Worm (Caenorhabditis elegans) whole organism, late embryonic: ENCODE results near the gene lin-37.

Source experiments
- F13H6.1 ChIP-seq: sonication (generic microtip); optimal IDR thresholded peaks from 2 replicates; lab custom pipeline; 2016; ENCODE audit warnings: missing genetic modification characterization, missing compliant biosample characterization
- T23F11.4 ChIP-seq: fragments of 200-800 bp; sonication (Bioruptor generic); optimal IDR thresholded peaks from 2 replicates; lab custom pipeline; 2018; ENCODE audit warnings: mild to moderate bottlenecking, missing genetic modification characterization, missing compliant biosample characterization
- ama-1 ChIP-seq: fragments of 150-350 bp; optimal IDR thresholded peaks from 2 replicates; lab custom pipeline; 2014
- ceh-18 ChIP-seq: sonication (generic microtip); optimal IDR thresholded peaks from 2 replicates; lab custom pipeline; 2016; ENCODE audit warnings: missing genetic modification characterization, missing compliant biosample characterization
- ceh-19 ChIP-seq: fragments of 200-800 bp; sonication (Bioruptor generic); optimal IDR thresholded peaks from 2 replicates; lab custom pipeline; 2018; ENCODE audit warnings: mild to moderate bottlenecking, missing genetic modification characterization, missing compliant biosample characterization
- ceh-24 ChIP-seq: sonication (generic microtip); optimal IDR thresholded peaks from 2 replicates; lab custom pipeline; 2016; ENCODE audit warnings: mild to moderate bottlenecking, missing genetic modification characterization, missing compliant biosample characterization
- ceh-31 ChIP-seq: sonication (generic microtip); optimal IDR thresholded peaks from 2 replicates; lab custom pipeline; 2016; ENCODE audit warnings: missing genetic modification characterization, missing compliant biosample characterization
- ceh-45 ChIP-seq: fragments of 200-800 bp; sonication (Bioruptor generic); IDR thresholded peaks from 2 replicates; pipeline ENCODE4 v1.3.6; 2022; ENCODE audit warnings: missing genetic modification reagents, missing genetic modification characterization, missing compliant biosample characterization
- ceh-48 ChIP-seq: sonication (generic microtip); optimal IDR thresholded peaks from 2 replicates; lab custom pipeline; 2016; ENCODE audit warnings: missing genetic modification characterization, inconsistent platforms, missing compliant biosample characterization
- ceh-6 ChIP-seq: fragments of 200-800 bp; sonication (Bioruptor generic); optimal IDR thresholded peaks from 2 replicates; lab custom pipeline; 2018; ENCODE audit warnings: mild to moderate bottlenecking, missing genetic modification characterization, missing compliant biosample characterization
- ceh-9 ChIP-seq: sonication (generic microtip); optimal IDR thresholded peaks from 2 replicates; lab custom pipeline; 2016; ENCODE audit warnings: mild to moderate bottlenecking, missing genetic modification characterization, inconsistent platforms, missing compliant biosample characterization
- dmd-4 ChIP-seq: sonication (generic microtip); optimal IDR thresholded peaks from 2 replicates; lab custom pipeline; 2016; ENCODE audit warnings: borderline replicate concordance, missing genetic modification characterization, missing compliant biosample characterization
- elt-2 ChIP-seq: sonication (generic microtip); optimal IDR thresholded peaks from 2 replicates; lab custom pipeline; 2016; ENCODE audit warnings: missing genetic modification reagents, missing genetic modification characterization, missing compliant biosample characterization
- ets-4 ChIP-seq: sonication (generic microtip); optimal IDR thresholded peaks from 2 replicates; lab custom pipeline; 2016; ENCODE audit warnings: missing genetic modification characterization, missing compliant biosample characterization
- eyg-1 ChIP-seq: sonication (generic microtip); optimal IDR thresholded peaks from 2 replicates; lab custom pipeline; 2016; ENCODE audit warnings: missing genotype, missing genetic modification characterization, missing compliant biosample characterization
- gmeb-2 ChIP-seq: sonication (generic microtip); optimal IDR thresholded peaks from 2 replicates; lab custom pipeline; 2016; ENCODE audit warnings: missing genetic modification characterization, inconsistent platforms, missing compliant biosample characterization
- hlh-15 ChIP-seq: sonication (generic microtip); optimal IDR thresholded peaks from 2 replicates; lab custom pipeline; 2016; ENCODE audit warnings: missing genetic modification characterization, missing compliant biosample characterization
- hlh-6 ChIP-seq: sonication (generic microtip); optimal IDR thresholded peaks from 2 replicates; lab custom pipeline; 2016; ENCODE audit warnings: missing genotype, missing genetic modification characterization, missing compliant biosample characterization
- madf-2 ChIP-seq: sonication (generic microtip); optimal IDR thresholded peaks from 2 replicates; lab custom pipeline; 2017; ENCODE audit warnings: missing genetic modification characterization, missing compliant biosample characterization
- mec-3 ChIP-seq: sonication (generic microtip); optimal IDR thresholded peaks from 2 replicates; lab custom pipeline; 2016; ENCODE audit warnings: borderline replicate concordance, missing genetic modification characterization, missing compliant biosample characterization
- nfya-1 ChIP-seq: sonication (generic microtip); optimal IDR thresholded peaks from 2 replicates; lab custom pipeline; 2017; ENCODE audit warnings: missing genetic modification characterization, mild to moderate bottlenecking, missing compliant biosample characterization, antibody characterized with exemption, moderate library complexity
- nhr-11 ChIP-seq: fragments of 150-350 bp; optimal IDR thresholded peaks from 2 replicates; lab custom pipeline; 2014; ENCODE audit warnings: missing biosample characterization, missing genetic modification characterization
- odd-2 ChIP-seq: sonication (generic microtip); optimal IDR thresholded peaks from 2 replicates; lab custom pipeline; 2017; ENCODE audit warnings: antibody characterized with exemption, mild to moderate bottlenecking, missing genetic modification characterization, missing compliant biosample characterization
- pag-3 ChIP-seq: sonication (generic microtip); optimal IDR thresholded peaks from 2 replicates; lab custom pipeline; 2016; ENCODE audit warnings: missing compliant biosample characterization, missing genetic modification characterization, borderline replicate concordance
- pat-9 ChIP-seq: fragments of 200-800 bp; sonication (Bioruptor generic); optimal IDR thresholded peaks from 2 replicates; lab custom pipeline; 2018; ENCODE audit warnings: mild to moderate bottlenecking, missing genetic modification characterization, moderate library complexity, missing compliant biosample characterization
- pha-2 ChIP-seq: sonication (generic microtip); optimal IDR thresholded peaks from 2 replicates; lab custom pipeline; 2017; ENCODE audit warnings: mild to moderate bottlenecking, missing genetic modification characterization, missing compliant biosample characterization
- pha-4 ChIP-seq: fragments of 150-350 bp; optimal IDR thresholded peaks from 2 replicates; lab custom pipeline; 2018; ENCODE audit warnings: missing biosample characterization, missing genetic modification reagents, missing genetic modification characterization
- pqm-1 ChIP-seq: sonication (generic microtip); optimal IDR thresholded peaks from 2 replicates; lab custom pipeline; 2016; ENCODE audit warnings: missing genetic modification characterization, missing compliant biosample characterization
- sdc-2 ChIP-seq: sonication (generic microtip); optimal IDR thresholded peaks from 2 replicates; lab custom pipeline; 2016; ENCODE audit warnings: missing genotype, missing genetic modification characterization, missing compliant biosample characterization
- syd-9 ChIP-seq: sonication (generic microtip); optimal IDR thresholded peaks from 2 replicates; lab custom pipeline; 2016; ENCODE audit warnings: mild to moderate bottlenecking, missing genetic modification characterization, moderate library complexity, missing compliant biosample characterization
- tbx-2 ChIP-seq: sonication (generic microtip); optimal IDR thresholded peaks from 2 replicates; lab custom pipeline; 2016; ENCODE audit warnings: missing genetic modification characterization, missing compliant biosample characterization
- tbx-7 ChIP-seq: sonication (generic microtip); optimal IDR thresholded peaks from 2 replicates; lab custom pipeline; 2016; ENCODE audit warnings: missing genotype, missing genetic modification characterization, missing compliant biosample characterization
- unc-42 ChIP-seq: sonication (generic microtip); optimal IDR thresholded peaks from 2 replicates; lab custom pipeline; 2016; ENCODE audit warnings: missing genotype, missing genetic modification characterization, missing compliant biosample characterization
- unc-86 ChIP-seq: sonication (generic microtip); optimal IDR thresholded peaks from 2 replicates; lab custom pipeline; 2016; ENCODE audit warnings: missing genetic modification characterization, missing compliant biosample characterization
- zip-5 ChIP-seq: sonication (generic microtip); optimal IDR thresholded peaks from 2 replicates; lab custom pipeline; 2016; ENCODE audit warnings: missing genetic modification characterization, missing compliant biosample characterization

lin-37 gene

ce11 chrIII:7029105-7029504, 43.2 kb downstream of the lin-37 start, which contains the start of gene cyk-1:
Gene cyk-1, minus strand, starts transcription at chrIII:7029205.
- TF ChIP-seq tbx-2 (tag; lab: Kevin White, UChicago) (no peak), pqm-1 (tag; lab: Kevin White, UChicago) (no peak), hlh-15 (tag; lab: Kevin White, UChicago) (no peak), madf-2 (tag; lab: Kevin White, UChicago) (no peak), pha-4 (tag; lab: Kevin White, UChicago) (no peak), eyg-1 (tag; lab: Kevin White, UChicago) (no peak), elt-2 (tag; lab: Kevin White, UChicago) (no peak), unc-86 (tag; lab: Kevin White, UChicago) (no peak), ceh-48 (no peak), ets-4 (tag; lab: Kevin White, UChicago) (no peak)

ce11 chrIII:7025839-7026238, 46.5 kb downstream of the lin-37 start:
- no peak for TF ChIP-seq ceh-24 (tag; lab: Kevin White, UChicago)
- no peak for TF ChIP-seq pat-9 (tag; lab: Kevin White, UChicago)
- TF ChIP-seq ceh-18 (tag; lab: Kevin White, UChicago): no peak
- TF ChIP-seq dmd-4 (tag; lab: Kevin White, UChicago): no peak
- no peak for TF ChIP-seq hlh-6
- no peak for TF ChIP-seq zip-5 (tag; lab: Kevin White, UChicago)
- TF ChIP-seq ceh-45: no peak
- no peak for TF ChIP-seq ceh-31 (tag; lab: Kevin White, UChicago)
- TF ChIP-seq pag-3: no peak
- TF ChIP-seq tbx-7 (tag; lab: Kevin White, UChicago): no peak
- no peak for TF ChIP-seq madf-2 (tag; lab: Kevin White, UChicago)

- TF ChIP-seq hlh-15 (tag; lab: Kevin White, UChicago) (no peak), mec-3 (tag; lab: Kevin White, UChicago) (no peak), odd-2 (no peak), ceh-48 (peak; percentile 6), sdc-2 (tag; lab: Kevin White, UChicago) (no peak), pha-2 (tag; lab: Kevin White, UChicago) (no peak), ceh-6 (no peak), nhr-11 (tag; lab: Kevin White, UChicago) (no peak), nfya-1 (peak; percentile 37), gmeb-2 (tag; lab: Kevin White, UChicago) (no peak), ceh-19 (GFP tag; lab: Kevin White, UChicago) (no peak), pat-9 (tag; lab: Kevin White, UChicago) (no peak), syd-9 (no peak), zip-5 (tag; lab: Kevin White, UChicago) (no peak), F13H6.1 (tag; lab: Kevin White, UChicago) (no peak), T23F11.4 (GFP tag; lab: Kevin White, UChicago) (no peak), ceh-9 (no peak), ama-1 (lab: Kevin White, UChicago) (no peak), unc-42 (tag; lab: Kevin White, UChicago) (peak; percentile 85), ceh-18 (tag; lab: Kevin White, UChicago) (no peak)
- TF ChIP-seq, all 69 proteins: peak for 3
Observed at ce11 chrIII:7021156-7021637, 51.2 kb downstream of the lin-37 start, which contains the start of gene rfl-1. Gene rfl-1, plus strand, starts transcription at chrIII:7021206.
